Worm (Caenorhabditis elegans): ENCODE measurements around the gene clec-156.

clec-156 gene

ce11 chrIII:4881955-4882354 lies 39.9 kb upstream of the clec-156 start:
- TF ChIP-seq nhr-28 (tag; optimal IDR thresholded peaks at IDR 0.05): peak; percentile 11
- peak; percentile 12 for TF ChIP-seq hlh-11 (tag; optimal IDR thresholded peaks at IDR 0.05)
- TF ChIP-seq D1046.2 (GFP tag; IDR thresholded peaks at IDR 0.05): no peak
- TF ChIP-seq aha-1 (tag): no peak
- no peak for TF ChIP-seq daf-16 (GFP tag; optimal IDR thresholded peaks at IDR 0.05)
- TF ChIP-seq daf-16 (tag; optimal IDR thresholded peaks at IDR 0.05): peak; percentile 22
- 0 out of 2 replicates have a peak, but pooled peaks have one; percentile 17 for TF ChIP-seq dmd-6 (GFP tag; IDR thresholded peaks at IDR 0.05)
- no peak for TF ChIP-seq hif-1 (tag; optimal IDR thresholded peaks at IDR 0.05)
- peak; percentile 38 for TF ChIP-seq pqm-1 (tag; optimal IDR thresholded peaks at IDR 0.05)

DNA sequence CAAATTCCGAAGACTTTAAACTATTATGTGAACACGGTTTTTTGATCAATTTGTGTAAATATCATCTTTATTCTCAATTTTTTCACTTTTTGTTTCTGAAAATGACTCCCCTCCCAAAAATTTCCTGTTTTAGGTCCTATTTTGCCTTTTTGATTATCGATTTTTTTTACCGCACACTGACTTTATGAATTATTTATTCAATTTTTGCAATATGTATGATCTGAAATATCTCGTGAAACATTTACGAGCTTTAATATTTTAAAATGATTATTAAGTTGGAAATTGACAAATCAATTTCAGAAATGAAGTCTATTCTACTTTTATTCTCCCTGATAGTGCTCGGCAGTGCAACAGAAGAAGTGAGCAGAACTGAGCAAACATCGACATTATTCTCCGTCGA lies 37.4 kb upstream of the clec-156 start, which contains the start of gene C35D10.1:
TSS of gene C35D10.1 (plus strand) at position 301 of the 400 bp plus-strand sequence.
- TF ChIP-seq ceh-28 (tag; optimal IDR thresholded peaks at IDR 0.05) (peak; percentile 38), zfp-3 (GFP tag; conservative IDR thresholded peaks at IDR 0.05) (no peak), lin-38 (GFP tag; IDR thresholded peaks at IDR 0.05) (peak; percentile 62)

- TF ChIP-seq nhr-237 (tag; optimal IDR thresholded peaks at IDR 0.05): no peak
- TF ChIP-seq ceh-32 (tag; optimal IDR thresholded peaks at IDR 0.05; ENCODE audit: poor library complexity): no peak
- TF ChIP-seq ZK337.2 (GFP tag; IDR thresholded peaks at IDR 0.05): no peak
- no peak for TF ChIP-seq T26A8.4 (GFP tag; IDR thresholded peaks at IDR 0.05)
- no peak for TF ChIP-seq lir-3 (tag; optimal IDR thresholded peaks at IDR 0.05)
- TF ChIP-seq Y48G9A.11 (GFP tag; IDR thresholded peaks at IDR 0.05): no peak
- TF ChIP-seq egl-27 (tag; optimal IDR thresholded peaks at IDR 0.05): no peak
- TF ChIP-seq dpl-1 (GFP tag; optimal IDR thresholded peaks at IDR 0.05): peak; percentile 84
- TF ChIP-seq hmg-1.1 (GFP tag; IDR thresholded peaks at IDR 0.05): no peak
- peak in 1 of 2 experiments; percentile 69 for TF ChIP-seq lsy-2 (tag; optimal IDR thresholded peaks at IDR 0.05)
- TF ChIP-seq snpc-4 (tag; optimal IDR thresholded peaks at IDR 0.05): no peak
- TF ChIP-seq mdt-29 (GFP tag; IDR thresholded peaks at IDR 0.05): no peak
- no peak for TF ChIP-seq lin-29 (GFP tag; IDR thresholded peaks at IDR 0.05)
- TF ChIP-seq lin-38 (GFP tag; IDR thresholded peaks at IDR 0.05): peak; percentile 93
- TF ChIP-seq spr-3 (GFP tag; optimal IDR thresholded peaks at IDR 0.05): no peak
- no peak for TF ChIP-seq Y105C5A.15 (GFP tag; IDR thresholded peaks at IDR 0.05)
- peak; percentile 19 for TF ChIP-seq fkh-10 (GFP tag; optimal IDR thresholded peaks at IDR 0.05)
- TF ChIP-seq mes-2 (tag; optimal IDR thresholded peaks at IDR 0.05; ENCODE audit: poor library complexity, severe bottlenecking): peak; percentile 81
- TF ChIP-seq madf-5 (GFP tag; IDR thresholded peaks at IDR 0.05): no peak
- TF ChIP-seq aha-1 (tag): no peak
- no peak for TF ChIP-seq zfp-3 (GFP tag; conservative IDR thresholded peaks at IDR 0.05)
- TF ChIP-seq daf-12 (tag; optimal IDR thresholded peaks at IDR 0.05): no peak
- TF ChIP-seq lin-13 (GFP tag; optimal IDR thresholded peaks at IDR 0.05): no peak
Measured at ce11 chrIII:4878281-4878680, 36.2 kb upstream of the clec-156 start, which contains the start of the genes tost-1 and arx-6. Gene tost-1, minus strand, starts transcription at chrIII:4878311. Gene arx-6, plus strand, starts transcription at chrIII:4878658.

ce11 chrIII:4875663-4876062 lies 33.6 kb upstream of the clec-156 start:
- peak in 1 of 2 experiments; percentile 77 for TF ChIP-seq unc-62 (GFP tag; optimal IDR thresholded peaks at IDR 0.05 in 1 of 2)
- no peak for TF ChIP-seq unc-62 (tag; optimal IDR thresholded peaks at IDR 0.05)
- no peak for TF ChIP-seq nhr-41 (GFP tag; IDR thresholded peaks at IDR 0.05)
- no peak for TF ChIP-seq php-3 (GFP tag; IDR thresholded peaks at IDR 0.05)
- no peak for TF ChIP-seq lin-1 (GFP tag; IDR thresholded peaks at IDR 0.05)
- TF ChIP-seq hmg-1.1 (GFP tag; IDR thresholded peaks at IDR 0.05): peak; percentile 53; the same call in 1 of the 2 replicates

Data from whole organism, L4 larva.